Worm (Caenorhabditis elegans) whole organism, young adult: ENCODE results near the gene arrd-12.

ENCODE experiments used
- F39B2.1 ChIP-seq: fragments of 200-800 bp; sonication (Bioruptor generic); IDR thresholded peaks from 2 replicates; pipeline ENCODE4 v1.3.6; 2022; ENCODE audit warnings: missing genetic modification reagents, missing genetic modification characterization, missing compliant biosample characterization
- Y53F4B.3 ChIP-seq: fragments of 200-800 bp; sonication (Bioruptor generic); IDR thresholded peaks from 2 replicates; pipeline ENCODE4 v1.3.6; 2022; ENCODE audit warnings: missing genetic modification reagents, missing genetic modification characterization, missing compliant biosample characterization
- ama-1 ChIP-seq, 3 experiments: fragments of 150-350 bp in 1 of 3; sonication (generic microtip) in 2 of 3; optimal IDR thresholded peaks; 2 replicates each; lab custom pipeline; 2014 to 2018; ENCODE audit warnings: missing biosample characterization in 2 of 3, missing genetic modification characterization in 2 of 3, missing genetic modification reagents in 2 of 3
- atf-7 ChIP-seq: sonication (generic microtip); optimal IDR thresholded peaks from 2 replicates; lab custom pipeline; 2017; ENCODE audit warnings: mild to moderate bottlenecking, missing genetic modification characterization, missing compliant biosample characterization
- lsl-1 ChIP-seq: fragments of 200-800 bp; sonication (Bioruptor generic); optimal IDR thresholded peaks from 2 replicates; lab custom pipeline; 2018; ENCODE audit warnings: mild to moderate bottlenecking, missing genetic modification characterization, moderate library complexity, missing compliant biosample characterization
- nhr-120 ChIP-seq: fragments of 200-800 bp; sonication (Bioruptor generic); IDR thresholded peaks from 2 replicates; pipeline ENCODE4 v1.3.6; 2022; ENCODE audit warnings: missing genetic modification characterization, missing compliant biosample characterization
- pha-4 ChIP-seq: fragments of 150-350 bp; sonication (generic microtip); optimal IDR thresholded peaks from 2 replicates; lab custom pipeline; 2014; ENCODE audit warnings: missing biosample characterization, missing genetic modification reagents, missing genetic modification characterization
- sdz-38 ChIP-seq: sonication (generic microtip); optimal IDR thresholded peaks from 2 replicates; lab custom pipeline; 2016; ENCODE audit warnings: missing genotype, missing genetic modification characterization, missing compliant biosample characterization
- snpc-1.3 ChIP-seq: sonication (generic microtip); optimal IDR thresholded peaks from 2 replicates; lab custom pipeline; 2017; ENCODE audit warnings: missing genetic modification characterization, mild to moderate bottlenecking, missing compliant biosample characterization, antibody characterized with exemption, moderate library complexity, missing genotype, missing genetic modification reagents; ENCODE audit not compliant: insufficient read depth
- snpc-4 ChIP-seq, 5 experiments: fragments of 150-350 bp in 1 of 5; sonication (generic microtip) in 4 of 5; optimal IDR thresholded peaks; 2 replicates each; lab custom pipeline; 2014 to 2018; ENCODE audit warnings: missing genetic modification characterization in 5 of 5, missing biosample characterization in 3 of 5, antibody characterized with exemption in 2 of 5, mild to moderate bottlenecking in 2 of 5, missing compliant biosample characterization in 2 of 5, missing genotype in 2 of 5, moderate library complexity in 2 of 5, missing genetic modification reagents in 1 of 5
- unc-62 ChIP-seq: fragments of 150-350 bp; optimal IDR thresholded peaks from 2 replicates; lab custom pipeline; 2014; ENCODE audit warnings: missing biosample characterization, missing genetic modification reagents, missing genetic modification characterization

DNA sequence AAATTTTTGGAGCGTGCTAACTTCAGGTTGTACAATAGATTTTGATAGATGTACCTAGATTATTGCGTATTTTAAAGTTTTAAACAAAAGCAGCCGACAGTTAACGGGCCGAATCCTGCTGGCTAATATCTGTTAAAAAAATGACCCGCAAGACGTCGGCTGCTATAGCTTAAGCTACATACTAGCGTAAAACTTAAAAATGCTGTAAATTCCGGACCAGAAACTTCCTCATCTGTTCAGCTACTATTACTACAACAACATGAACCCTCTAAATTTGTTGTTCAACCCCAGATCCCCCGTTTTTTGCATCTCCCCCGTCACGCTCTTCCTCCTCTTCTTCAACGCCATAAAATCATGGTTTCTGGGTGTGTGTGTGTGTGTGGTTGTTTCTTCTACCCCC lies 20.8 kb downstream of the arrd-12 start:
- TF ChIP-seq atf-7 (tag; lab: Kevin White, UChicago) (no peak), sdz-38 (tag; lab: Kevin White, UChicago) (no peak), nhr-120 (GFP tag; lab: Robert Waterston, UW) (no peak), Y53F4B.3 (GFP tag; lab: Robert Waterston, UW) (no peak), snpc-1.3 (tag; lab: Kevin White, UChicago) (no peak), snpc-4 (GFP tag; optimal IDR thresholded peaks at IDR 0.05; lab: Kevin White, UChicago) (no peak), snpc-4 (tag; optimal IDR thresholded peaks at IDR 0.05; lab: Kevin White, UChicago) (no peak), pha-4 (tag; lab: Kevin White, UChicago) (no peak), F39B2.1 (GFP tag; lab: Robert Waterston, UW) (no peak), ama-1 (optimal IDR thresholded peaks at IDR 0.05; lab: Kevin White, UChicago) (no peak), ama-1 (GFP tag; optimal IDR thresholded peaks at IDR 0.05; lab: Kevin White, UChicago) (no peak), unc-62 (no peak), lsl-1 (no peak)
